Worm (Caenorhabditis elegans) whole organism, L3 larva: ENCODE measurements around the gene ubq-2.

Source experiments
- R02D3.7 ChIP-seq: fragments of 150-350 bp; optimal IDR thresholded peaks from 2 replicates; lab custom pipeline; 2014; ENCODE audit warnings: missing biosample characterization, missing genetic modification characterization
- aly-2 ChIP-seq: fragments of 150-350 bp; optimal IDR thresholded peaks from 2 replicates; lab custom pipeline; 2014; ENCODE audit warnings: missing biosample characterization, missing genetic modification characterization
- ama-1 ChIP-seq: fragments of 150-350 bp; optimal IDR thresholded peaks from 2 replicates; lab custom pipeline; 2018
- ceh-16 ChIP-seq: sonication (generic microtip); optimal IDR thresholded peaks from 2 replicates; lab custom pipeline; 2017; ENCODE audit warnings: missing biosample characterization, missing genetic modification characterization
- ceh-28 ChIP-seq: fragments of 150-350 bp; optimal IDR thresholded peaks from 2 replicates; lab custom pipeline; 2014; ENCODE audit warnings: missing biosample characterization, missing genetic modification reagents, missing genetic modification characterization
- daf-12 ChIP-seq: fragments of 150-350 bp; optimal IDR thresholded peaks from 2 replicates; lab custom pipeline; 2014; ENCODE audit warnings: missing biosample characterization, missing genetic modification reagents, missing genetic modification characterization
- egl-27 ChIP-seq: sonication (generic microtip); optimal IDR thresholded peaks from 4 replicates; lab custom pipeline; 2017; ENCODE audit warnings: missing biosample characterization, missing genetic modification reagents, missing genetic modification characterization
- egl-5 ChIP-seq: fragments of 150-350 bp; optimal IDR thresholded peaks from 2 replicates; lab custom pipeline; 2017; ENCODE audit warnings: missing biosample characterization, missing genetic modification reagents, missing genetic modification characterization, inconsistent platforms
- elt-2 ChIP-seq: sonication (generic microtip); optimal IDR thresholded peaks from 2 replicates; lab custom pipeline; 2016; ENCODE audit warnings: missing genetic modification reagents, mild to moderate bottlenecking, missing genetic modification characterization, missing compliant biosample characterization
- elt-3 ChIP-seq, 3 experiments: fragments of 150-350 bp in 1 of 3; sonication (generic microtip) in 2 of 3; optimal IDR thresholded peaks; 2 replicates in 2 of 3; 4 replicates in 1 of 3; lab custom pipeline; 2014 to 2017; ENCODE audit warnings: missing biosample characterization in 3 of 3, missing genetic modification characterization in 3 of 3
- fkh-10 ChIP-seq: sonication (generic microtip); optimal IDR thresholded peaks from 2 replicates; lab custom pipeline; 2017; ENCODE audit warnings: missing biosample characterization, missing genetic modification reagents, missing genetic modification characterization
- fkh-2 ChIP-seq: fragments of 150-350 bp; optimal IDR thresholded peaks from 2 replicates; lab custom pipeline; 2014; ENCODE audit warnings: missing biosample characterization, missing genetic modification reagents, missing genetic modification characterization
- hmg-11 ChIP-seq: sonication (generic microtip); optimal IDR thresholded peaks from 2 replicates; lab custom pipeline; 2016; ENCODE audit warnings: missing genetic modification characterization, missing compliant biosample characterization
- jun-1 ChIP-seq: fragments of 150-350 bp; optimal IDR thresholded peaks from 2 replicates; lab custom pipeline; 2014; ENCODE audit warnings: missing biosample characterization, missing genetic modification reagents, missing genetic modification characterization
- lin-15B ChIP-seq: fragments of 150-350 bp; optimal IDR thresholded peaks from 2 replicates; lab custom pipeline; 2014; ENCODE audit warnings: missing biosample characterization, missing genetic modification characterization
- lin-39 ChIP-seq: fragments of 150-350 bp; optimal IDR thresholded peaks from 2 replicates; lab custom pipeline; 2018; ENCODE audit warnings: missing biosample characterization, missing genetic modification reagents, missing genetic modification characterization
- mdl-1 ChIP-seq: fragments of 150-350 bp; optimal IDR thresholded peaks from 2 replicates; lab custom pipeline; 2014; ENCODE audit warnings: missing biosample characterization, missing genetic modification characterization
- mml-1 ChIP-seq: fragments of 150-350 bp; sonication (generic microtip); optimal IDR thresholded peaks from 3 replicates; lab custom pipeline; 2014; ENCODE audit warnings: missing biosample characterization, missing genetic modification characterization
- nfya-1 ChIP-seq: sonication (generic microtip); optimal IDR thresholded peaks from 2 replicates; lab custom pipeline; 2017; ENCODE audit warnings: missing genetic modification characterization, mild to moderate bottlenecking, missing compliant biosample characterization, antibody characterized with exemption, moderate library complexity; ENCODE audit not compliant: insufficient read depth
- nhr-11 ChIP-seq: fragments of 150-350 bp; optimal IDR thresholded peaks from 2 replicates; lab custom pipeline; 2014; ENCODE audit warnings: missing biosample characterization, missing genetic modification characterization
- nhr-12 ChIP-seq: fragments of 150-350 bp; optimal IDR thresholded peaks from 2 replicates; lab custom pipeline; 2014; ENCODE audit warnings: missing biosample characterization, missing genetic modification characterization
- nhr-23 ChIP-seq: fragments of 150-350 bp; optimal IDR thresholded peaks from 2 replicates; lab custom pipeline; 2014; ENCODE audit warnings: missing biosample characterization, missing genetic modification reagents, missing genetic modification characterization
- nhr-237 ChIP-seq: fragments of 150-350 bp; optimal IDR thresholded peaks from 2 replicates; lab custom pipeline; 2014; ENCODE audit warnings: missing biosample characterization, missing genetic modification characterization
- nhr-25 ChIP-seq: sonication (generic microtip); optimal IDR thresholded peaks from 2 replicates; lab custom pipeline; 2017; ENCODE audit warnings: missing biosample characterization, missing genetic modification characterization
- nhr-43 ChIP-seq: sonication (generic microtip); optimal IDR thresholded peaks from 2 replicates; lab custom pipeline; 2016; ENCODE audit warnings: mild to moderate bottlenecking, missing genetic modification characterization, missing compliant biosample characterization; ENCODE audit not compliant: poor library complexity, severe bottlenecking
- nhr-67 ChIP-seq: fragments of 150-350 bp; optimal IDR thresholded peaks from 2 replicates; lab custom pipeline; 2014; ENCODE audit warnings: missing biosample characterization, missing genetic modification characterization
- pha-4 ChIP-seq: fragments of 150-350 bp; optimal IDR thresholded peaks from 2 replicates; lab custom pipeline; 2014; ENCODE audit warnings: missing biosample characterization, missing genetic modification reagents, missing genetic modification characterization
- sea-2 ChIP-seq: fragments of 150-350 bp; sonication (generic microtip); optimal IDR thresholded peaks from 4 replicates; lab custom pipeline; 2014; ENCODE audit warnings: missing biosample characterization, missing genetic modification reagents, missing genetic modification characterization
- skn-1 ChIP-seq: fragments of 150-350 bp; optimal IDR thresholded peaks from 2 replicates; lab custom pipeline; 2014; ENCODE audit warnings: missing biosample characterization, missing genetic modification characterization
- snpc-4 ChIP-seq: fragments of 150-350 bp; optimal IDR thresholded peaks from 2 replicates; lab custom pipeline; 2014; ENCODE audit warnings: missing biosample characterization, missing genetic modification characterization
- tbx-2 ChIP-seq: sonication (generic microtip); optimal IDR thresholded peaks from 2 replicates; lab custom pipeline; 2016; ENCODE audit warnings: mild to moderate bottlenecking, missing genetic modification characterization, missing compliant biosample characterization
- unc-62 ChIP-seq: fragments of 150-350 bp; sonication (generic microtip); optimal IDR thresholded peaks from 4 replicates; lab custom pipeline; 2014; ENCODE audit warnings: missing biosample characterization, missing genetic modification reagents, missing genetic modification characterization
- zag-1 ChIP-seq: fragments of 150-350 bp; optimal IDR thresholded peaks from 2 replicates; lab custom pipeline; 2014; ENCODE audit warnings: missing biosample characterization, missing genetic modification characterization
- ztf-4 ChIP-seq: fragments of 150-350 bp; optimal IDR thresholded peaks from 2 replicates; lab custom pipeline; 2014; ENCODE audit warnings: missing biosample characterization, missing genetic modification characterization

The ubq-2 gene

DNA sequence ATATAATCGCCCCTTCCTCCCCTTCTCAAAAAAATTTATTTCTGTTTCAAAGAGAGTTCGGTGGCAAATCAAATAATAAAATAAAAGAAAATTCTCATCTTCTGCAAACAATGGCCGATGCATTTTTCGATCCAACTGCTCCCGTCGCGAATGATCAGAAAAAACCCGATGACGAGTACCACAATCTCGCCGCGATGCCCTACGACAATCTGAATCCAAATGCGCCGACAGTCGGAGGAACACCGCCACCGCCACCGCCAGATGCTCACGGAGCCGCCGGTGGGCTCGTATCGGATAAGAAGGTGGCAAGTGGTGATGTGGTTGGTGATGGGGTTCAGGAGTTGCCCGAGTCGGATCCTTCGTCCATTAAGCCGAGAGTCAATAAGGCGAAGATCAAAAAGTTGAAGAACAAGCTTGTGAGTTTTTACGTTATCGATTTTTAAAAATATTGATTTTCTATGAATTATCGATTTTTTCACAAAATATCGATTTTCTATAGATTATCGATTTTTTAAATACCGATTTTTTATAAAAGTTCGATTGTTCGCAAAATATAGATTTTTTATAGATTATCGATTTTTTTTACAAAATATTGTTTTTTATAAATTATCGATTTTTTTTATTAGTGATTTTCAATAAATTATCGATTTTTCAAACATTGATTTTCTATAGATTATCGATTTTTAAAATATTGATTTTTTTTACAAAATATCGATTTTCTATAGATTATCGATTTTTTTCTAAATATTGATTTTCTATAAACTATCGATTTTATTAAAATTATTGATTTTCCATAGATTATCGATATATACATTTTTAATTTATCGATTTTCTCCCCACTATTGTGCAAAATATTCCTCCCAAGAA is 26.7 kb downstream of the ubq-2 start, which contains the start of gene Y39E4A.1:
Y39E4A.1 (plus strand) TSS at position 51 of the 867 bp plus-strand sequence.
- TF ChIP-seq egl-27 (no peak), snpc-4 (tag; lab: Kevin White, UChicago) (no peak), zag-1 (tag; lab: Kevin White, UChicago) (no peak), ceh-28 (tag; lab: Kevin White, UChicago) (peak; percentile 99)
- TF ChIP-seq, all 47 proteins: peak for 1

DNA sequence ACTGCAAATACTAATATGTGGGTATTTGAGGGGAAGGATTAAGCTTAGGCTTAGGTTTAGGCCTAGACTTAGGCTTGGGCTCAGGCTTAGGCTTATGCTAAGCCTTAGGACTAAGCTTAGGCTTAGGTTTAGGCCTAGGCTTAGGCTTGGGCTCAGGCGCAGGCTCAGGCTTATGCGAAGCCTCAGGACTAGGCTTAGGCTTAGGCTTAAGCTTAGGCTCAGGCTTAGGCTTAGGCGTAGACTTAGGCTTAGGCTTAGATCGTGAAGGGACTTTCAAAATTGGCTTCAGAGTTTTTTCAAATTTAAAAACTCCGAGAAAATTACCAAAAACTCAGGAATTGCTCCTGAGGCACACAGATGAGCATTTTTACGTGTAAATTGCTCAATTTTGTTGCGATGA is 33.3 kb downstream of the ubq-2 start:
- TF ChIP-seq ztf-4 (tag; lab: Kevin White, UChicago) (no peak), mml-1 (tag; lab: Kevin White, UChicago) (no peak), daf-12 (tag; lab: Kevin White, UChicago) (no peak), nhr-43 (tag; lab: Kevin White, UChicago) (no peak), fkh-10 (GFP tag; lab: Kevin White, UChicago) (no peak), unc-62 (GFP tag; lab: Kevin White, UChicago) (no peak), jun-1 (tag; lab: Kevin White, UChicago) (no peak), zag-1 (tag; lab: Kevin White, UChicago) (no peak), sea-2 (no peak), lin-39 (tag; lab: Kevin White, UChicago) (no peak)

DNA sequence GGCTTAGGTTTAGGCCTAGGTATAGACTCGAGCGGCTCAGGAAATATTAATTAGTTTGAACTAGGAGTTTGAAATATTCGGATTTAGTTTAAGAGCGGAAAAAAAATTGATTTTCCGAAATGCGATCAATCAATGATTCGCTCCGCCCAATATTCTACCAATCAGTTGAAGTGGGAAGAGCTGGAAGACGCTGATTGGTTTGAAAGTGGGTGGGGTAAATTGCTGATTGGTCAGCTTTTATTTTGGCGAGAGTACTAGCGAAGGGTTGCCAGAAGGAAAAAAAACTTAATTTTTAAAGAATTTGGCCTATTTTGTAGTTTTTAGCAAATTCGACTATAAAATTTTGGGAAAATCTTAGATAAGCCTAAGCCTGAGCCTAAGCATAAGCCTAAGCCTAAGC is 34.3 kb downstream of the ubq-2 start:
- TF ChIP-seq nfya-1 (peak; percentile 96), nhr-11 (tag; lab: Kevin White, UChicago) (no peak), nhr-237 (no peak)

DNA sequence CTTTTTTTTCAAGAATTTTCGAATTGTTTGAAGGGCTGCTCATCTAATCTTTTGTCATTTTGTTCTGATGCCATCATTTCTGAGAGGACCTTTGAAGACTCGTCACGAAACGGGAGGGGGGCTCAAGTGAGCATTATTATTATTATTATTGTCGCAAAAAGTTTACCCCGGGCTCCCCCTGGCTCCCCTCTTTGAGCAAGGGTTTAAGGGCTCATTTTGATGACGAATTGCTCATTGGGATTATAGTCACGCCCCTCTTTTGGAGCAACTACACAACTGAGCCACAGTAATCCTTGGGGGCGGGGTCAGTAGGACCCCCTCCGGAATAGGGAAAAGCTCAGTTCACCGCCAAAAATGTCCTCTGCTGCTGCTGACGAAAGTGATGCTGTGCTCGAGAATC is 36.0 kb downstream of the ubq-2 start, which contains the start of gene unc-25:
unc-25 (plus strand) TSS at position 345 of the 400 bp plus-strand sequence.
- no peak for TF ChIP-seq lin-15B
- peak; percentile 16 for TF ChIP-seq nfya-1
- TF ChIP-seq nhr-12 (tag; lab: Kevin White, UChicago), result no peak
- TF ChIP-seq zag-1 (tag; lab: Kevin White, UChicago), result no peak
- TF ChIP-seq fkh-10 (GFP tag; lab: Kevin White, UChicago), result no peak
- no peak for TF ChIP-seq ceh-28 (tag; lab: Kevin White, UChicago)
- peak; percentile 57 for TF ChIP-seq lin-39 (tag; lab: Kevin White, UChicago)
- no peak for TF ChIP-seq pha-4 (tag; lab: Kevin White, UChicago)
- no peak for TF ChIP-seq R02D3.7 (tag; lab: Kevin White, UChicago)

DNA sequence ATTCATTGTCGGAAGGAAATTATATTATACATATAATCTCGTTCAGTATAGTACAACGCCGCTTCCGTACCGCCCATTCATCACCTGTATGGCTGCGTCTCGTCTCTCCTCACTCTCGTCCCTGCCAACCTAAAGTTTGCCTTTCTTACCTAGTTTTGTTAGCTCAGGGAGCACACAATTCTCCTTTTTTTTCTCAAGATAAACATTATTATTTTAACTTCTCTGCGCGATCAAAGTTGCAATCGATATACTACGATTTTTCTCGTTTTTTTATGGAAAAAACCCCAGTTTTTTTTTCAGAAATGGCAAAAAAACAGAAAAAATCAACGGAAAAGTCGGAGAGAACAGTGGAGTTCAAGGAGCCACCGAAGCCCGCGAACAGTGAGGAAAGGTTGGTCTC is 43.9 kb downstream of the ubq-2 start, which contains the start of gene epg-3:
epg-3 (plus strand) TSS at position 301 of the 400 bp plus-strand sequence.
- TF ChIP-seq tbx-2 (tag; lab: Kevin White, UChicago), result no peak
- no peak for TF ChIP-seq R02D3.7 (tag; lab: Kevin White, UChicago)
- no peak for TF ChIP-seq mdl-1
- TF ChIP-seq nfya-1, result peak; percentile 26
- TF ChIP-seq pha-4 (tag; lab: Kevin White, UChicago), result peak; percentile 57
- TF ChIP-seq, all 47 proteins: peak for 2

DNA sequence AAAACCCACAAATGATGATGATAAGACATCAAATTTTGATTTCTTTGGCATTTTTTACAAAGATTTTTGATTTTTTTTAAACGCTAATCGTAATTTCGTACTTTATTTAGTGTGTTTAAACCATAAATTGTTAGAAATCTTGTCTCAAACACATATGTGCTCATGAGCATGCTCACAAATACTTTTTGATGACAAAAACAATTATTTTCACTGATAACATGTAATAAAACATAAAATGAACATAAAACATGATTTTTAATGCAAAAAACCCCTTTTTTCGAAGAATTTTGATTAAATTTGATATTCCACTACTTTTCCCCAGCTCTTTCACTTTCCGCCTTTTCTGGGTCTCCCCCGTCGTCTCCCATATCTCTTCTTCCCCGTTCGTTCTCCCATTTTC is 45.5 kb downstream of the ubq-2 start:
- TF ChIP-seq elt-2 (tag; lab: Kevin White, UChicago), result peak; percentile 27
- no peak for TF ChIP-seq ama-1 (lab: Kevin White, UChicago)
- TF ChIP-seq, all 47 proteins: peak for 1

DNA sequence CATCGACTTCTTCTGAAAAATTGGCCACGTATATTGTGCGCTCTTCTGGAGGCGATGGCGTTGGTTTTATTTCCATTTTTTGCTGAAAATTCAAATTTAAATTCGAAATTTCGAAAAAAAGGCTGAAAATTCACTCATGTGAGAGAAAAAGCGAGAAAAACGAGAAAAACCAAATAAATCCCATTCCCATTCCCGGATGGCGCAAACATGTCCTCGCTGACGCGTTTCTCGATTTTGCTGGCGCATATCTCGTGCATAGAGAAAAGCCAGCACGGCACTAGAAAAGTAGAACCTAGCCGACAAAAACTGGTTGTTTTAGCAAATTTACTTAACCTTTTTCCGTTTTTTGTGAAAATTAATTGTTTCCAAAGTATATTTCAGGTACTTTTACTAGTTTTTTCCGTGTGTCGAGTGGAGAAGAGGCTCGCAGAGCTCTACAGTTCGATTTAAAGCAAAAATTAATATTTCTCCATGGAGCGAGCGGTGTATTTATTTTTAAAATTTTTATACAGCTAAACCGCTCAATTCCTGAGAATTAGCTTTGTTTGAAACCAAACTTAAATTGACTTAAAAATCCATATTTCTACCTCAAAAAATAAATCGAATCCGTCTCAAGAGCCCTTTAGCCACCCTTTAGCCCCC is 46.4 kb downstream of the ubq-2 start, which contains the start of gene rbm-7:
rbm-7 (minus strand) TSS at position 82 of the 642 bp plus-strand sequence.
- TF ChIP-seq fkh-10 (GFP tag; lab: Kevin White, UChicago) (no peak), elt-2 (tag; lab: Kevin White, UChicago) (peak; percentile 13), ama-1 (lab: Kevin White, UChicago) (no peak), zag-1 (tag; lab: Kevin White, UChicago) (no peak), nhr-67 (tag; lab: Kevin White, UChicago) (no peak), lin-39 (tag; lab: Kevin White, UChicago) (peak; percentile 30), nhr-25 (tag; lab: Kevin White, UChicago) (peak; percentile 25), fkh-2 (tag; lab: Kevin White, UChicago) (no peak), mdl-1 (no peak), nhr-43 (tag; lab: Kevin White, UChicago) (peak; percentile 69), elt-3 (tag; optimal IDR thresholded peaks at IDR 0.05; lab: Kevin White, UChicago) (no peak), hmg-11 (tag; lab: Kevin White, UChicago) (peak; percentile 73), nhr-23 (tag; lab: Kevin White, UChicago) (peak; percentile 51), jun-1 (tag; lab: Kevin White, UChicago) (peak; percentile 39), snpc-4 (tag; lab: Kevin White, UChicago) (peak; percentile 15), ceh-28 (tag; lab: Kevin White, UChicago) (peak; percentile 38), skn-1 (tag; lab: Kevin White, UChicago) (peak; percentile 14), egl-5 (tag; lab: Kevin White, UChicago) (peak; percentile 4), aly-2 (tag; lab: Kevin White, UChicago) (no peak), ceh-16 (tag; lab: Kevin White, UChicago) (no peak), daf-12 (tag; lab: Kevin White, UChicago) (no peak), pha-4 (tag; lab: Kevin White, UChicago) (peak; percentile 80), R02D3.7 (tag; lab: Kevin White, UChicago) (peak; percentile 49)
